Worm (Caenorhabditis elegans): ENCODE data around the gene B0228.1.

- TF ChIP-seq tbx-8 (GFP tag; optimal IDR thresholded peaks at IDR 0.05): no peak
- TF ChIP-seq lin-32 (GFP tag; optimal IDR thresholded peaks at IDR 0.05): no peak
- no peak for TF ChIP-seq blmp-1 (tag; optimal IDR thresholded peaks at IDR 0.05)
Observed at ce11 chrII:7773427-7773993, 18.4 kb downstream of the B0228.1 start.
